Fruit fly (Drosophila melanogaster) whole organism, embryonic: ENCODE data around the gene CG42404.

Experiments
- Adf1 ChIP-seq: fragments of 200-800 bp; sonication (Bioruptor generic); IDR thresholded peaks from 2 replicates; pipeline ENCODE4 v1.3.6; 2022; ENCODE audit warnings: missing biosample characterization, missing genetic modification characterization
- CG11398 ChIP-seq: fragments of 200-800 bp; sonication (Bioruptor generic); optimal IDR thresholded peaks from 2 replicates; lab custom pipeline; 2016; ENCODE audit warnings: missing biosample characterization, missing genetic modification characterization
- CG11504 ChIP-seq: fragments of 200-800 bp; sonication (Bioruptor generic); optimal IDR thresholded peaks from 3 replicates; lab custom pipeline; 2019; ENCODE audit warnings: missing biosample characterization, mild to moderate bottlenecking, missing genetic modification characterization, moderate library complexity
- CG12659 ChIP-seq: fragments of 200-800 bp; sonication (Bioruptor generic); optimal IDR thresholded peaks from 3 replicates; lab custom pipeline; 2017; ENCODE audit warnings: mild to moderate bottlenecking, missing biosample characterization, missing genetic modification reagents, missing genetic modification characterization
- CG13287 ChIP-seq: fragments of 200-800 bp; sonication (Bioruptor generic); IDR thresholded peaks from 2 replicates; pipeline ENCODE4 v1.3.6; 2022; ENCODE audit warnings: missing biosample characterization, missing genetic modification characterization; ENCODE audit not compliant: partially characterized antibody
- CG13624 ChIP-seq: fragments of 200-800 bp; sonication (Bioruptor generic); optimal IDR thresholded peaks from 2 replicates; lab custom pipeline; 2016; ENCODE audit warnings: missing biosample characterization, missing genetic modification characterization
- CG13894 ChIP-seq: fragments of 200-800 bp; sonication (Bioruptor generic); optimal IDR thresholded peaks from 3 replicates; lab custom pipeline; 2018; ENCODE audit warnings: missing biosample characterization, mild to moderate bottlenecking, missing genetic modification characterization, moderate library complexity
- CG14965 ChIP-seq: fragments of 200-800 bp; sonication (Bioruptor generic); optimal IDR thresholded peaks from 2 replicates; lab custom pipeline; 2016; ENCODE audit warnings: missing biosample characterization, missing genetic modification characterization, borderline replicate concordance
- CG15269 ChIP-seq: fragments of 200-800 bp; sonication (Bioruptor generic); optimal IDR thresholded peaks from 2 replicates; lab custom pipeline; 2018; ENCODE audit warnings: missing biosample characterization, mild to moderate bottlenecking, missing genetic modification characterization, moderate library complexity
- CG17829 ChIP-seq: fragments of 200-800 bp; optimal IDR thresholded peaks from 2 replicates; lab custom pipeline; 2019; ENCODE audit warnings: missing biosample characterization, mild to moderate bottlenecking, missing genetic modification characterization, moderate library complexity
- CG1792 ChIP-seq: fragments of 200-800 bp; sonication (Bioruptor generic); optimal IDR thresholded peaks from 2 replicates; lab custom pipeline; 2016; ENCODE audit warnings: missing biosample characterization, missing genetic modification characterization
- CG18476 ChIP-seq: fragments of 200-800 bp; sonication (Bioruptor generic); optimal IDR thresholded peaks from 2 replicates; lab custom pipeline; 2016; ENCODE audit warnings: missing biosample characterization, mild to moderate bottlenecking, missing genetic modification characterization
- CG18619 ChIP-seq: fragments of 200-800 bp; sonication (Bioruptor generic); optimal IDR thresholded peaks from 3 replicates; lab custom pipeline; 2017; ENCODE audit warnings: missing biosample characterization, mild to moderate bottlenecking, missing genetic modification characterization
- CG32772 ChIP-seq: fragments of 200-800 bp; sonication (Bioruptor generic); IDR thresholded peaks from 2 replicates; pipeline ENCODE4 v1.3.6; 2022; ENCODE audit warnings: missing biosample characterization, missing genetic modification characterization
- CG4404 ChIP-seq: fragments of 200-800 bp; sonication (Bioruptor generic); IDR thresholded peaks from 2 replicates; pipeline ENCODE4 v1.3.6; 2022; ENCODE audit warnings: missing biosample characterization, missing genetic modification characterization
- CG4730 ChIP-seq: fragments of 200-800 bp; sonication (Bioruptor generic); IDR thresholded peaks from 2 replicates; pipeline ENCODE4 v1.3.6; 2022; ENCODE audit warnings: missing biosample characterization, missing genetic modification characterization
- CG8281 ChIP-seq: fragments of 200-800 bp; sonication (Bioruptor generic); optimal IDR thresholded peaks from 2 replicates; lab custom pipeline; 2018; ENCODE audit warnings: missing biosample characterization, mild to moderate bottlenecking, missing genetic modification characterization, moderate library complexity
- CG8290 ChIP-seq, 3 experiments: fragments of 200-800 bp; sonication (Bioruptor generic); optimal IDR thresholded peaks; 2 replicates each; lab custom pipeline; 2016 to 2019; ENCODE audit warnings: missing biosample characterization in 3 of 3, missing genetic modification characterization in 3 of 3, mild to moderate bottlenecking in 2 of 3, moderate library complexity in 1 of 3
- CG8765 ChIP-seq: fragments of 200-800 bp; sonication (Bioruptor generic); IDR thresholded peaks from 2 replicates; pipeline ENCODE4 v1.3.6; 2022; ENCODE audit warnings: missing biosample characterization, missing genetic modification characterization
- CG9932 ChIP-seq: fragments of 200-800 bp; sonication (Bioruptor generic); IDR thresholded peaks from 2 replicates; pipeline ENCODE4 v1.3.6; 2022; ENCODE audit warnings: missing biosample characterization, missing genetic modification characterization
- Dek ChIP-seq: fragments of 200-800 bp; sonication (Bioruptor generic); optimal IDR thresholded peaks from 3 replicates; lab custom pipeline; 2019; ENCODE audit warnings: missing biosample characterization, mild to moderate bottlenecking, missing genetic modification characterization, moderate library complexity
- Doc3 ChIP-seq: fragments of 200-800 bp; sonication (Bioruptor generic); IDR thresholded peaks from 3 replicates; pipeline ENCODE4 v1.3.6; 2022; ENCODE audit warnings: missing biosample characterization, missing genetic modification characterization; ENCODE audit not compliant: partially characterized antibody
- Elba2 ChIP-seq: fragments of 200-800 bp; sonication (Bioruptor generic); optimal IDR thresholded peaks from 3 replicates; lab custom pipeline; 2016; ENCODE audit warnings: missing biosample characterization, missing genetic modification characterization
- Hey ChIP-seq: fragments of 200-800 bp; sonication (Bioruptor generic); optimal IDR thresholded peaks from 3 replicates; lab custom pipeline; 2018; ENCODE audit warnings: missing biosample characterization, mild to moderate bottlenecking, missing genetic modification characterization
- Hmx ChIP-seq: fragments of 200-800 bp; sonication (Bioruptor generic); optimal IDR thresholded peaks from 2 replicates; lab custom pipeline; 2016; ENCODE audit warnings: missing biosample characterization, missing genetic modification characterization
- MESR4 ChIP-seq: fragments of 200-800 bp; sonication (Bioruptor generic); optimal IDR thresholded peaks from 2 replicates; lab custom pipeline; 2018; ENCODE audit warnings: missing biosample characterization, mild to moderate bottlenecking, missing genetic modification characterization, moderate library complexity
- NfI ChIP-seq: fragments of 200-800 bp; sonication (Bioruptor generic); optimal IDR thresholded peaks from 3 replicates; lab custom pipeline; 2018; ENCODE audit warnings: missing biosample characterization, mild to moderate bottlenecking, missing genetic modification characterization, moderate library complexity
- Rx ChIP-seq: fragments of 200-800 bp; sonication (Bioruptor generic); IDR thresholded peaks from 2 replicates; pipeline ENCODE4 v1.3.6; 2022; ENCODE audit warnings: missing biosample characterization, missing genetic modification characterization
- Tbp ChIP-seq: fragments of >200 bp; optimal IDR thresholded peaks from 2 replicates; lab custom pipeline; 2018; ENCODE audit warnings: missing biosample characterization, missing genetic modification characterization
- aop ChIP-seq: fragments of 200-800 bp; sonication (Bioruptor generic); IDR thresholded peaks from 2 replicates; pipeline ENCODE4 v1.3.6; 2022; ENCODE audit warnings: missing biosample characterization, missing genetic modification characterization
- bbx ChIP-seq: fragments of 200-800 bp; sonication (Bioruptor generic); IDR thresholded peaks from 2 replicates; pipeline ENCODE4 v1.3.6; 2022; ENCODE audit warnings: missing biosample characterization, missing genetic modification characterization; ENCODE audit not compliant: partially characterized antibody
- cad ChIP-seq: fragments of >200 bp; optimal IDR thresholded peaks from 2 replicates; lab custom pipeline; 2017; ENCODE audit warnings: missing biosample characterization, missing genetic modification characterization
- caup ChIP-seq: fragments of 200-800 bp; sonication (Bioruptor generic); optimal IDR thresholded peaks from 3 replicates; lab custom pipeline; 2017; ENCODE audit warnings: missing biosample characterization, mild to moderate bottlenecking, missing genetic modification characterization, moderate library complexity; ENCODE audit not compliant: severe bottlenecking
- crc ChIP-seq: fragments of 200-800 bp; sonication (Bioruptor generic); optimal IDR thresholded peaks from 2 replicates; lab custom pipeline; 2016; ENCODE audit warnings: missing biosample characterization, missing genetic modification characterization
- gcm ChIP-seq: fragments of 200-800 bp; sonication (Bioruptor generic); optimal IDR thresholded peaks from 2 replicates; lab custom pipeline; 2019; ENCODE audit warnings: missing biosample characterization, mild to moderate bottlenecking, missing genetic modification characterization, moderate library complexity
- gcm2 ChIP-seq: fragments of 200-800 bp; sonication (Bioruptor generic); optimal IDR thresholded peaks from 2 replicates; lab custom pipeline; 2016; ENCODE audit warnings: missing biosample characterization, missing genetic modification characterization
- gfzf ChIP-seq: fragments of 200-800 bp; sonication (Bioruptor generic); optimal IDR thresholded peaks from 2 replicates; lab custom pipeline; 2016; ENCODE audit warnings: missing biosample characterization, mild to moderate bottlenecking, missing genetic modification characterization, moderate library complexity
- knrl ChIP-seq: fragments of 200-800 bp; sonication (Bioruptor generic); IDR thresholded peaks from 3 replicates; pipeline ENCODE4 v1.3.6; 2022; ENCODE audit warnings: missing biosample characterization, missing genetic modification characterization; ENCODE audit not compliant: partially characterized antibody
- lilli ChIP-seq: fragments of 200-800 bp; sonication (Bioruptor generic); optimal IDR thresholded peaks from 3 replicates; lab custom pipeline; 2016; ENCODE audit warnings: missing biosample characterization, missing genetic modification characterization
- luna ChIP-seq: fragments of 200-800 bp; sonication (Bioruptor generic); optimal IDR thresholded peaks from 2 replicates; lab custom pipeline; 2016; ENCODE audit warnings: missing biosample characterization, missing genetic modification characterization
- mld ChIP-seq: fragments of 200-800 bp; sonication (Bioruptor generic); IDR thresholded peaks from 3 replicates; pipeline ENCODE4 v1.3.6; 2022; ENCODE audit warnings: missing biosample characterization, missing genetic modification characterization; ENCODE audit not compliant: partially characterized antibody
- nerfin-1 ChIP-seq: fragments of 200-800 bp; sonication (Bioruptor generic); optimal IDR thresholded peaks from 3 replicates; lab custom pipeline; 2019; ENCODE audit warnings: missing biosample characterization, mild to moderate bottlenecking, missing genetic modification characterization, moderate library complexity
- psq ChIP-seq: fragments of 200-800 bp; sonication (Bioruptor generic); optimal IDR thresholded peaks from 2 replicates; lab custom pipeline; 2017; ENCODE audit warnings: missing biosample characterization, missing genetic modification characterization
- pzg ChIP-seq: fragments of 200-800 bp; sonication (Bioruptor generic); optimal IDR thresholded peaks from 3 replicates; lab custom pipeline; 2018; ENCODE audit warnings: missing biosample characterization, mild to moderate bottlenecking, missing genetic modification characterization, moderate library complexity
- sna ChIP-seq: fragments of 200-800 bp; sonication (Bioruptor generic); IDR thresholded peaks from 2 replicates; pipeline ENCODE4 v1.3.6; 2022; ENCODE audit warnings: missing biosample characterization, missing genetic modification characterization; ENCODE audit not compliant: partially characterized antibody
- trem ChIP-seq: fragments of 200-800 bp; optimal IDR thresholded peaks from 3 replicates; lab custom pipeline; 2019; ENCODE audit warnings: missing biosample characterization, mild to moderate bottlenecking, missing genetic modification characterization, moderate library complexity
- tup ChIP-seq: fragments of 200-800 bp; sonication (Bioruptor generic); optimal IDR thresholded peaks from 2 replicates; lab custom pipeline; 2016; ENCODE audit warnings: missing biosample characterization, mild to moderate bottlenecking, missing genetic modification characterization, moderate library complexity

Gene CG42404

dm6 chr3R:15277926-15278869, 28.3 kb downstream of the CG42404 start, which contains the start of the genes MRG15 and Tm1 (continued):
- TF ChIP-seq CG9932 (GFP tag; lab: Robert Waterston, UW), result peak; percentile 33; the same call in 1 of the 2 replicates
- TF ChIP-seq gcm, result no peak
- no peak for TF ChIP-seq CG4730 (GFP tag; lab: Robert Waterston, UW)
- no peak for TF ChIP-seq CG13894 (tag; lab: Kevin White, UChicago)
- TF ChIP-seq Doc3 (GFP tag; lab: Robert Waterston, UW), result peak; percentile 70
- TF ChIP-seq CG18476 (GFP tag; lab: Kevin White, UChicago), result no peak
- TF ChIP-seq tup, result no peak
- TF ChIP-seq Elba2 (GFP tag; lab: Kevin White, UChicago), result no peak
- TF ChIP-seq Hmx (GFP tag; lab: Kevin White, UChicago), result no peak
- TF ChIP-seq CG32772, result no peak
- TF ChIP-seq mld (GFP tag; lab: Robert Waterston, UW), result peak; percentile 43; the same call in 1 of the 3 replicates
- TF ChIP-seq cad, result peak; percentile 55
- TF ChIP-seq MESR4 (GFP tag; lab: Kevin White, UChicago), result peak; percentile 49
- no peak for TF ChIP-seq Dek (tag; lab: Kevin White, UChicago)
- no peak for TF ChIP-seq CG8290 (GFP tag; optimal IDR thresholded peaks at IDR 0.05; lab: Kevin White, UChicago)
- TF ChIP-seq CG8290 (tag; optimal IDR thresholded peaks at IDR 0.05; lab: Kevin White, UChicago), result peak in 1 of 2 experiments; percentile 30
- TF ChIP-seq bbx, result peak; percentile 80
- peak; percentile 55 for TF ChIP-seq pzg (GFP tag; lab: Kevin White, UChicago)
- no peak for TF ChIP-seq CG8765 (GFP tag; lab: Robert Waterston, UW)
- peak; percentile 32 for TF ChIP-seq lilli
- TF ChIP-seq knrl (GFP tag; lab: Robert Waterston, UW), result peak; percentile 66; the same call in 2 of the 3 replicates
- TF ChIP-seq NfI, result no peak
- TF ChIP-seq crc (GFP tag; lab: Kevin White, UChicago), result no peak
- TF ChIP-seq psq, result no peak
- TF ChIP-seq CG14965 (GFP tag; lab: Kevin White, UChicago), result no peak
- no peak for TF ChIP-seq Tbp (GFP tag; lab: Kevin White, UChicago)
- no peak for TF ChIP-seq nerfin-1 (tag; lab: Kevin White, UChicago)
- no peak for TF ChIP-seq luna (GFP tag; lab: Kevin White, UChicago)
- TF ChIP-seq Rx (GFP tag; lab: Robert Waterston, UW), result no peak
- no peak for TF ChIP-seq caup (GFP tag; lab: Kevin White, UChicago)
- TF ChIP-seq Hey, result no peak
- TF ChIP-seq gfzf (GFP tag; lab: Kevin White, UChicago), result peak; percentile 74
- peak; percentile 17 for TF ChIP-seq CG12659 (GFP tag; lab: Kevin White, UChicago)
- TF ChIP-seq aop (GFP tag; lab: Robert Waterston, UW), result no peak
- TF ChIP-seq CG8281 (tag; lab: Kevin White, UChicago), result no peak
- no peak for TF ChIP-seq CG11504 (tag; lab: Kevin White, UChicago)
- peak; percentile 72 for TF ChIP-seq CG13287
- no peak for TF ChIP-seq gcm2 (GFP tag; lab: Kevin White, UChicago)
- no peak for TF ChIP-seq CG11398
- no peak for TF ChIP-seq CG15269
- peak; percentile 37 for TF ChIP-seq sna (GFP tag; lab: Robert Waterston, UW)
- TF ChIP-seq CG13624 (GFP tag; lab: Kevin White, UChicago), result no peak
- TF ChIP-seq trem, result peak; percentile 35
- TF ChIP-seq CG1792 (GFP tag; lab: Kevin White, UChicago), result no peak
- TF ChIP-seq Adf1 (GFP tag; lab: Robert Waterston, UW), result no peak
- no peak for TF ChIP-seq CG17829 (tag; lab: Kevin White, UChicago)
- no peak for TF ChIP-seq CG4404 (GFP tag; lab: Robert Waterston, UW)
- TF ChIP-seq CG18619 (GFP tag; lab: Kevin White, UChicago), result no peak
